Worm (Caenorhabditis elegans) whole organism, L2 larva: ENCODE measurements around the gene pkn-1.

ENCODE experiments used
- ama-1 ChIP-seq: fragments of 150-350 bp; optimal IDR thresholded peaks from 2 replicates; lab custom pipeline; 2018; ENCODE audit warnings: inconsistent platforms
- blmp-1 ChIP-seq: sonication (generic microtip); optimal IDR thresholded peaks from 2 replicates; lab custom pipeline; 2017; ENCODE audit warnings: missing genetic modification characterization, mild to moderate bottlenecking, missing compliant biosample characterization, antibody characterized with exemption, moderate library complexity; ENCODE audit not compliant: insufficient read depth
- ceh-82 ChIP-seq: fragments of 150-350 bp; optimal IDR thresholded peaks from 2 replicates; lab custom pipeline; 2014; ENCODE audit warnings: missing biosample characterization, missing genetic modification characterization
- egl-27 ChIP-seq: sonication (generic microtip); optimal IDR thresholded peaks from 3 replicates; lab custom pipeline; 2017; ENCODE audit warnings: missing biosample characterization, missing genetic modification reagents, missing genetic modification characterization
- elt-1 ChIP-seq: fragments of 150-350 bp; optimal IDR thresholded peaks from 2 replicates; lab custom pipeline; 2014; ENCODE audit warnings: missing biosample characterization, missing genetic modification characterization
- mdl-1 ChIP-seq, 2 experiments: fragments of 150-350 bp in 1 of 2; sonication (generic microtip) in 1 of 2; optimal IDR thresholded peaks; 2 replicates each; lab custom pipeline; 2017; ENCODE audit warnings: missing biosample characterization in 2 of 2, missing genetic modification characterization in 2 of 2
- nhr-11 ChIP-seq: fragments of 150-350 bp; optimal IDR thresholded peaks from 2 replicates; lab custom pipeline; 2014; ENCODE audit warnings: missing biosample characterization, missing genetic modification characterization
- skn-1 ChIP-seq: sonication (generic microtip); optimal IDR thresholded peaks from 2 replicates; lab custom pipeline; 2017; ENCODE audit warnings: missing biosample characterization, missing genetic modification characterization
- snpc-4 ChIP-seq: fragments of 150-350 bp; optimal IDR thresholded peaks from 2 replicates; lab custom pipeline; 2014; ENCODE audit warnings: missing biosample characterization, missing genetic modification characterization
- unc-39 ChIP-seq: fragments of 150-350 bp; optimal IDR thresholded peaks from 2 replicates; lab custom pipeline; 2014; ENCODE audit warnings: missing biosample characterization, missing genetic modification characterization
- unc-62 ChIP-seq: fragments of 150-350 bp; optimal IDR thresholded peaks from 2 replicates; lab custom pipeline; 2014; ENCODE audit warnings: missing biosample characterization, missing genetic modification reagents, missing genetic modification characterization
- ztf-4 ChIP-seq: fragments of 150-350 bp; optimal IDR thresholded peaks from 2 replicates; lab custom pipeline; 2014; ENCODE audit warnings: missing biosample characterization, missing genetic modification characterization

ce11 chrX:10395668-10396067 is 1.4 kb upstream of the pkn-1 start:
- TF ChIP-seq egl-27 (tag; lab: Kevin White, UChicago) (no peak), skn-1 (tag; lab: Kevin White, UChicago) (no peak), nhr-11 (tag; lab: Kevin White, UChicago) (no peak), ceh-82 (tag; lab: Kevin White, UChicago) (no peak), blmp-1 (no peak), ztf-4 (tag; lab: Kevin White, UChicago) (no peak), mdl-1 (tag; optimal IDR thresholded peaks at IDR 0.05; lab: Kevin White, UChicago) (no peak), unc-39 (tag; lab: Kevin White, UChicago) (no peak), unc-62 (no peak), elt-1 (tag; lab: Kevin White, UChicago) (no peak), snpc-4 (tag; lab: Kevin White, UChicago) (no peak), ama-1 (lab: Kevin White, UChicago) (no peak)
